Fruit fly (Drosophila melanogaster) whole organism, wandering third instar larva: Measurements from ENCODE around the gene Gdi.

Experiments
- Abd-B ChIP-seq: fragments of >200 bp; optimal IDR thresholded peaks from 2 replicates; lab custom pipeline; 2017; ENCODE audit warnings: missing biosample characterization, missing genetic modification characterization
- CG32264 ChIP-seq: fragments of 200-800 bp; sonication (Bioruptor generic); optimal IDR thresholded peaks from 2 replicates; lab custom pipeline; 2016; ENCODE audit warnings: missing biosample characterization, missing genetic modification characterization
- CG9705 ChIP-seq: fragments of 200-800 bp; sonication (Bioruptor generic); optimal IDR thresholded peaks from 2 replicates; lab custom pipeline; 2018; ENCODE audit warnings: missing biosample characterization, mild to moderate bottlenecking, missing genetic modification characterization
- CrebA ChIP-seq: fragments of 200-800 bp; sonication (Bioruptor generic); optimal IDR thresholded peaks from 2 replicates; lab custom pipeline; 2016; ENCODE audit warnings: missing biosample characterization, mild to moderate bottlenecking, missing genetic modification characterization, borderline replicate concordance
- Dfd ChIP-seq: fragments of >200 bp; optimal IDR thresholded peaks from 2 replicates; lab custom pipeline; 2017; ENCODE audit warnings: missing biosample characterization, missing genetic modification characterization
- Dif ChIP-seq: fragments of 200-275, 200-300 bp; sonication (Bioruptor generic); optimal IDR thresholded peaks from 2 replicates; lab custom pipeline; 2018; ENCODE audit warnings: missing biosample characterization, missing genetic modification characterization; ENCODE audit not compliant: partially characterized antibody
- GATAd ChIP-seq: sonication (Bioruptor generic); optimal IDR thresholded peaks from 2 replicates; lab custom pipeline; 2016; ENCODE audit warnings: missing biosample characterization, missing genetic modification characterization
- Hnf4 ChIP-seq: fragments of 200-800 bp; sonication (Bioruptor generic); optimal IDR thresholded peaks from 2 replicates; lab custom pipeline; 2016; ENCODE audit warnings: missing biosample characterization, mild to moderate bottlenecking, missing genetic modification characterization
- Hr78 ChIP-seq: fragments of >200 bp; optimal IDR thresholded peaks from 2 replicates; lab custom pipeline; 2017; ENCODE audit warnings: missing biosample characterization, missing genetic modification characterization
- Hr83 ChIP-seq: fragments of 200-300 bp; sonication (Bioruptor generic); optimal IDR thresholded peaks from 2 replicates; lab custom pipeline; 2016; ENCODE audit warnings: missing biosample characterization, mild to moderate bottlenecking, missing genetic modification characterization, moderate library complexity; ENCODE audit not compliant: poor library complexity, severe bottlenecking
- Jra ChIP-seq: sonication (Bioruptor generic); optimal IDR thresholded peaks from 2 replicates; lab custom pipeline; 2016; ENCODE audit warnings: missing biosample characterization, missing genetic modification characterization
- Mio ChIP-seq: sonication (Bioruptor generic); optimal IDR thresholded peaks from 2 replicates; lab custom pipeline; 2016; ENCODE audit warnings: missing biosample characterization, missing genetic modification characterization
- N ChIP-seq: fragments of >200 bp; optimal IDR thresholded peaks from 2 replicates; lab custom pipeline; 2018; ENCODE audit warnings: missing biosample characterization, missing external identifiers, missing genetic modification characterization
- OdsH ChIP-seq: fragments of 200-800 bp; sonication (Bioruptor generic); optimal IDR thresholded peaks from 2 replicates; lab custom pipeline; 2016; ENCODE audit warnings: missing biosample characterization, mild to moderate bottlenecking, missing genetic modification characterization
- Rel ChIP-seq, 2 experiments: fragments of 200-800 bp; sonication (Bioruptor generic) in 1 of 2; optimal IDR thresholded peaks; 2 replicates in 1 of 2; 3 replicates in 1 of 2; lab custom pipeline; 2016 to 2019; ENCODE audit warnings: mild to moderate bottlenecking in 2 of 2, missing biosample characterization in 2 of 2, missing genetic modification characterization in 2 of 2, moderate library complexity in 1 of 2
- Vsx2 ChIP-seq: fragments of 200-300, 225-300 bp; sonication (Bioruptor generic); optimal IDR thresholded peaks from 2 replicates; lab custom pipeline; 2018; ENCODE audit warnings: missing biosample characterization, missing genetic modification characterization; ENCODE audit not compliant: partially characterized antibody
- br ChIP-seq: fragments of 200-800 bp; sonication (Bioruptor generic); optimal IDR thresholded peaks from 2 replicates; lab custom pipeline; 2016; ENCODE audit warnings: missing biosample characterization, missing genetic modification characterization
- brk ChIP-seq: fragments of 200-800 bp; sonication (Bioruptor generic); optimal IDR thresholded peaks from 2 replicates; lab custom pipeline; 2016; ENCODE audit warnings: missing biosample characterization, mild to moderate bottlenecking, missing genetic modification characterization
- dl ChIP-seq, 2 experiments: fragments of 175-275, 200-275 bp in 1 of 2; fragments of 200-275 bp in 1 of 2; sonication (Bioruptor generic); optimal IDR thresholded peaks; lab custom pipeline; 2018; ENCODE audit warnings: mild to moderate bottlenecking in 2 of 2, missing biosample characterization in 2 of 2, missing genetic modification characterization in 2 of 2, moderate library complexity in 2 of 2; ENCODE audit not compliant: partially characterized antibody in 2 of 2, insufficient read depth in 1 of 2
- dmrt93B ChIP-seq: fragments of 200-800 bp; sonication (Bioruptor generic); optimal IDR thresholded peaks from 2 replicates; lab custom pipeline; 2018; ENCODE audit warnings: missing biosample characterization, mild to moderate bottlenecking, missing genetic modification characterization
- dsf ChIP-seq: sonication (Bioruptor generic); optimal IDR thresholded peaks from 2 replicates; lab custom pipeline; 2016; ENCODE audit warnings: missing biosample characterization, missing genetic modification characterization, borderline replicate concordance
- foxo ChIP-seq, 2 experiments: fragments of 200-800 bp; sonication (Bioruptor generic); optimal IDR thresholded peaks; 2 replicates in 1 of 2; 3 replicates in 1 of 2; lab custom pipeline; 2016 to 2017; ENCODE audit warnings: missing biosample characterization in 2 of 2, missing genetic modification characterization in 2 of 2
- fru ChIP-seq: fragments of 200-800 bp; sonication (Bioruptor generic); optimal IDR thresholded peaks from 3 replicates; lab custom pipeline; 2016; ENCODE audit warnings: missing biosample characterization, mild to moderate bottlenecking, missing genetic modification characterization
- h ChIP-seq: fragments of 200-800 bp; sonication (Bioruptor generic); optimal IDR thresholded peaks from 3 replicates; lab custom pipeline; 2016; ENCODE audit warnings: missing biosample characterization, mild to moderate bottlenecking, missing genetic modification characterization
- jim ChIP-seq: fragments of 175-275, 200-325 bp; sonication (Bioruptor generic); optimal IDR thresholded peaks from 2 replicates; lab custom pipeline; 2016; ENCODE audit warnings: missing biosample characterization, mild to moderate bottlenecking, missing genetic modification characterization
- lola ChIP-seq: fragments of >200 bp; optimal IDR thresholded peaks from 2 replicates; lab custom pipeline; 2017; ENCODE audit warnings: missing biosample characterization, missing genetic modification characterization
- pan ChIP-seq: fragments of >200 bp; optimal IDR thresholded peaks from 2 replicates; lab custom pipeline; 2017
- psq ChIP-seq: fragments of 200-800 bp; sonication (Bioruptor generic); optimal IDR thresholded peaks from 3 replicates; lab custom pipeline; 2017; ENCODE audit warnings: missing biosample characterization, mild to moderate bottlenecking, missing genetic modification characterization, moderate library complexity
- sage ChIP-seq: fragments of 200-800 bp; sonication (Bioruptor generic); optimal IDR thresholded peaks from 2 replicates; lab custom pipeline; 2016; ENCODE audit warnings: missing biosample characterization, mild to moderate bottlenecking, missing genetic modification characterization
- sv ChIP-seq: fragments of 200-800 bp; sonication (Bioruptor generic); optimal IDR thresholded peaks from 3 replicates; lab custom pipeline; 2016; ENCODE audit warnings: missing biosample characterization, missing genetic modification characterization
- usp ChIP-seq: fragments of >200 bp; optimal IDR thresholded peaks from 2 replicates; lab custom pipeline; 2017; ENCODE audit warnings: missing biosample characterization, missing genetic modification characterization
- woc ChIP-seq: sonication (Bioruptor generic); optimal IDR thresholded peaks from 2 replicates; lab custom pipeline; 2016; ENCODE audit warnings: missing biosample characterization, mild to moderate bottlenecking, missing genetic modification characterization

Gene Gdi

dm6 chr2L:9509653-9510052 is 15.0 kb upstream of the Gdi start:
- TF ChIP-seq Hr83 (GFP tag; lab: Kevin White, UChicago) (no peak), Vsx2 (GFP tag; lab: Kevin White, UChicago) (no peak), dsf (GFP tag; lab: Kevin White, UChicago) (no peak), GATAd (GFP tag; lab: Kevin White, UChicago) (no peak)

dm6 chr2L:9508547-9509197 is 14.0 kb upstream of the Gdi start:
- TF ChIP-seq dl (GFP tag; optimal IDR thresholded peaks at IDR 0.05; lab: Kevin White, UChicago; ENCODE audit: insufficient read depth in 1 of 2, partially characterized antibody in 2 of 2) = no peak
- TF ChIP-seq pan (lab: Kevin White, UChicago) = no peak
- TF ChIP-seq jim = no peak
- no peak for TF ChIP-seq CG9705 (GFP tag; lab: Kevin White, UChicago)
- TF ChIP-seq lola (GFP tag; lab: Kevin White, UChicago) = no peak
- TF ChIP-seq N (GFP tag; lab: Kevin White, UChicago) = no peak
- TF ChIP-seq Vsx2 (GFP tag; lab: Kevin White, UChicago) = peak; percentile 60
- TF ChIP-seq h (GFP tag; lab: Kevin White, UChicago) = no peak
- TF ChIP-seq woc (GFP tag; lab: Kevin White, UChicago) = no peak
- no peak for TF ChIP-seq sv
- no peak for TF ChIP-seq psq (GFP tag; lab: Kevin White, UChicago)
- peak; percentile 15 for TF ChIP-seq Dif (GFP tag; lab: Kevin White, UChicago)
- TF ChIP-seq Dfd = no peak
- no peak for TF ChIP-seq Rel (GFP tag; optimal IDR thresholded peaks at IDR 0.05; lab: Kevin White, UChicago)
- TF ChIP-seq Rel (tag; optimal IDR thresholded peaks at IDR 0.05; lab: Kevin White, UChicago) = no peak
- TF ChIP-seq OdsH (GFP tag; lab: Kevin White, UChicago) = no peak
- TF ChIP-seq Jra = no peak
- TF ChIP-seq br (GFP tag; lab: Kevin White, UChicago) = no peak
- TF ChIP-seq GATAd (GFP tag; lab: Kevin White, UChicago) = no peak
- no peak for TF ChIP-seq CG32264 (GFP tag; lab: Kevin White, UChicago)
- TF ChIP-seq foxo (GFP tag; optimal IDR thresholded peaks at IDR 0.05; lab: Kevin White, UChicago) = no peak
- TF ChIP-seq usp (GFP tag; lab: Kevin White, UChicago) = no peak
- no peak for TF ChIP-seq fru (GFP tag; lab: Kevin White, UChicago)
- no peak for TF ChIP-seq sage (GFP tag; lab: Kevin White, UChicago)
- TF ChIP-seq Hnf4 = no peak
- TF ChIP-seq Hr83 (GFP tag; lab: Kevin White, UChicago) = peak; percentile 7
- TF ChIP-seq dmrt93B (GFP tag; lab: Kevin White, UChicago) = no peak

- TF ChIP-seq Dif (GFP tag; lab: Kevin White, UChicago) (peak; percentile 37), Mio (GFP tag; lab: Kevin White, UChicago) (no peak), Vsx2 (GFP tag; lab: Kevin White, UChicago) (peak; percentile 21), OdsH (GFP tag; lab: Kevin White, UChicago) (no peak), Rel (GFP tag; optimal IDR thresholded peaks at IDR 0.05; lab: Kevin White, UChicago) (no peak), Rel (tag; optimal IDR thresholded peaks at IDR 0.05; lab: Kevin White, UChicago) (peak; percentile 6), CrebA (GFP tag; lab: Kevin White, UChicago) (no peak)
Observed at dm6 chr2L:9506535-9507036, 11.9 kb upstream of the Gdi start.

- TF ChIP-seq Hr83 (GFP tag; lab: Kevin White, UChicago) = no peak
- TF ChIP-seq brk = no peak
- TF ChIP-seq OdsH (GFP tag; lab: Kevin White, UChicago) = no peak
- no peak for TF ChIP-seq N (GFP tag; lab: Kevin White, UChicago)
- TF ChIP-seq lola (GFP tag; lab: Kevin White, UChicago) = no peak
- TF ChIP-seq psq (GFP tag; lab: Kevin White, UChicago) = no peak
- TF ChIP-seq Hnf4 = no peak
- TF ChIP-seq Vsx2 (GFP tag; lab: Kevin White, UChicago) = no peak
- no peak for TF ChIP-seq fru (GFP tag; lab: Kevin White, UChicago)
- TF ChIP-seq dsf (GFP tag; lab: Kevin White, UChicago) = no peak
- no peak for TF ChIP-seq Abd-B
- TF ChIP-seq Jra = no peak
- TF ChIP-seq Hr78 (GFP tag; lab: Kevin White, UChicago) = no peak
- no peak for TF ChIP-seq foxo (GFP tag; optimal IDR thresholded peaks at IDR 0.05; lab: Kevin White, UChicago)
Observed at dm6 chr2L:9505372-9506103, 10.9 kb upstream of the Gdi start.
